Worm (Caenorhabditis elegans) whole organism, midembryonic: ENCODE measurements around the gene K08H2.4.

Source experiments
- T22C8.4 ChIP-seq: fragments of 200-800 bp; sonication (Bioruptor generic); IDR thresholded peaks from 2 replicates; pipeline ENCODE4 v1.3.6; 2022; ENCODE audit warnings: missing genetic modification characterization, missing compliant biosample characterization
- cog-1 ChIP-seq: sonication (generic microtip); optimal IDR thresholded peaks from 2 replicates; lab custom pipeline; 2016; ENCODE audit warnings: missing genetic modification characterization, missing compliant biosample characterization
- flt-1 ChIP-seq: fragments of 200-800 bp; sonication (Bioruptor generic); IDR thresholded peaks from 2 replicates; pipeline ENCODE4 v1.3.6; 2022; ENCODE audit warnings: missing genetic modification characterization, missing compliant biosample characterization
- klf-2 ChIP-seq: fragments of 200-800 bp; sonication (Bioruptor generic); conservative IDR thresholded peaks from 2 replicates; pipeline ENCODE4 v1.3.6; 2022; ENCODE audit warnings: missing genetic modification reagents, missing genetic modification characterization, missing compliant biosample characterization
- med-1 ChIP-seq: sonication (generic microtip); optimal IDR thresholded peaks from 2 replicates; lab custom pipeline; 2017; ENCODE audit warnings: missing genetic modification characterization, mild to moderate bottlenecking, missing compliant biosample characterization, antibody characterized with exemption, missing genetic modification reagents; ENCODE audit not compliant: insufficient read depth
- ref-1 ChIP-seq: fragments of 200-800 bp; sonication (Bioruptor generic); conservative IDR thresholded peaks from 2 replicates; pipeline ENCODE4 v1.3.6; 2022; ENCODE audit warnings: missing genetic modification reagents, missing genetic modification characterization, missing compliant biosample characterization
- tab-1 ChIP-seq: fragments of 200-800 bp; sonication (Bioruptor generic); IDR thresholded peaks from 2 replicates; pipeline ENCODE4 v1.3.6; 2022; ENCODE audit warnings: missing genetic modification characterization, missing compliant biosample characterization
- ztf-23 ChIP-seq: fragments of 200-800 bp; sonication (Bioruptor generic); IDR thresholded peaks from 2 replicates; pipeline ENCODE4 v1.3.6; 2022; ENCODE audit warnings: missing genetic modification reagents, missing genetic modification characterization, missing compliant biosample characterization
- ztf-29 ChIP-seq: fragments of 200-800 bp; sonication (Bioruptor generic); IDR thresholded peaks from 2 replicates; pipeline ENCODE4 v1.3.6; 2022; ENCODE audit warnings: missing genetic modification reagents, missing genetic modification characterization, missing compliant biosample characterization

The K08H2.4 gene

DNA sequence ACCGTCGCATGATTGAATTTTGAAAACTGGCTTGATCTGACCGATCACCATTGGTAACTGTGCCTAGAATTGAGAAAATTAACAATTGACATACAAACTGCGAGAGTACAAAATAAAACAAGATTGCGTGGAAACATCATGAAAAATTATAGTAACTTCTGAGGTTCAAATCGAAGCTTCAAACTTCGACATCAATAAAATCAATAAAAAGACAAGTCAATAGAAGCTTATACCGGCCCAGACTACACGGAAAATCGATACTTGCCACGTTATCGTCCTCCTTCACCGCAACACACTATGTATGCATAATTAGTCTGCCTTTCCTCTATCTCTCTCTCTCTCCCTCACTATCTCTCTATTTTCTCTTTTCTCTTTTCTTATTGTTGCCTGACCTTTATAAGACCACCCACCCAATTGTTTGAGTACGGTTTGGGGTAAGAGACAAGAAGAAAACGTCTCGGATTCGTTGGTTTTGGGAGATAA lies 11.6 kb upstream of the K08H2.4 start, which contains the start of gene skr-21:
Gene skr-21 (minus strand): TSS at position 51 of the 483 bp plus-strand sequence.
- TF ChIP-seq flt-1: no peak; the same call in 1 of the 2 replicates
- TF ChIP-seq ztf-29 (GFP tag; lab: Robert Waterston, UW): no peak
- TF ChIP-seq ztf-23 (GFP tag; lab: Robert Waterston, UW): no peak
- no peak for TF ChIP-seq tab-1
- peak; percentile 87 for TF ChIP-seq T22C8.4 (GFP tag; lab: Robert Waterston, UW)
- TF ChIP-seq cog-1: peak; percentile 35
- TF ChIP-seq ref-1: no peak

DNA sequence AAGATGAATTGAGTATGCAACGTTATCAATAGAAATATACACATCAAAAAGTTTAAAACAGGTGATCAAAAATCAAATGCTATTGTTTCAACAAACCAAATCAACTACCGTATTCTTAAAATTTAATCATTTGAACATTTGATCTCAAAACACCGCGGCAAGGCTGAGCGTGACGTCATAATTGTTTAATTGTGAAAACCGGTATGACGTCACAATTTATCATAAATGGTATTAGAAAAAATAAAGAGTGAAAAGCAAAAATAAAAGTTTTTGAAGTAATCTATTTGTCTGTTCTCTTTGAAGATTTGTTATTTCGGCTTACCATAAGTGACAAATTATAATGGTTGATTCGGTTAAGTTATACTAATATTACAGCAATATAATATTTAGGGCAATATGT lies 10.5 kb upstream of the K08H2.4 start:
- TF ChIP-seq ref-1 (no peak), flt-1 (no peak), T22C8.4 (GFP tag; lab: Robert Waterston, UW) (no peak), ztf-29 (GFP tag; lab: Robert Waterston, UW) (no peak), ztf-23 (GFP tag; lab: Robert Waterston, UW) (no peak), tab-1 (no peak), med-1 (GFP tag; lab: Kevin White, UChicago) (no peak)

DNA sequence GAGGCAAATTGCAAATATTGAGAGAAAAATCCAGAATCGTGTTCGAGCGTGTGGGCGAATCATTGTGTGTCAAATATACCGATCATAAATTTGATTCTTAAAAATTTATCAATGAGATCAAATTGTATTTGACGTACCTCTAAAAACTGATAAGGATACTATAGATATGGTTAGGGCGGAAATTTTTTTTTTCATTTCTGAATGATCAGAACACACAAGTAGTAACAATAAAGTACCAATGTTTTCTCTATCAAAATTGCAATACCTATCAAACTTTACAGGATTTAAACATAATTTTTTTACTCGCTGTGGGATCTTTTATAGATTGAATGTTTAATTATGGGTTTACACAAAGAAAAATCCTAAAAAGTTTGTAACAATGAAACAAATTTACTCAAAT lies 6.0 kb upstream of the K08H2.4 start, which contains the start of gene bgnt-1.5:
Gene bgnt-1.5 (minus strand): TSS at position 101 of the 400 bp plus-strand sequence.
- TF ChIP-seq T22C8.4 (GFP tag; lab: Robert Waterston, UW) (no peak), ztf-29 (GFP tag; lab: Robert Waterston, UW) (no peak), med-1 (GFP tag; lab: Kevin White, UChicago) (no peak), klf-2 (no peak), ztf-23 (GFP tag; lab: Robert Waterston, UW) (no peak), ref-1 (no peak), flt-1 (no peak), tab-1 (no peak), cog-1 (no peak)

DNA sequence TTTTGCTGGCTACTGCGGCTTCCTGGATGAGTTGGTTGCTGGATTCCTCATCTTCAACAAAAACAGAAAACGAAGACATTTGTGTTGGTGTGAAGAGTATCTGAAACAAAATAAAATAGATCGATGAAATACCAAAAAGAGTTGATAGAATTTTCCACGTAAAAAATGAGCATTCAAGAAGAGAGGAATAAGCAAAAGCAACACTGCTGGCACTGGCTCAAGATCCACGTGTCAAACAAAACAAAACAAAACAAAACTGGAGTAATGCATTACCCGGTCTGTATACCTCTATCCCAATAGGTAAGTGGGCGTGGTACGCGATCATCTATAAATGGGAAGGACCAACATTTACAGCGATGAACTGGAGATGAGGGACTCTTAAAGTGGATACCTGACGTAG lies 3.4 kb upstream of the K08H2.4 start, which contains the start of gene K08H2.2:
Gene K08H2.2 (minus strand): TSS at position 101 of the 400 bp plus-strand sequence.
- no peak for TF ChIP-seq cog-1
- TF ChIP-seq T22C8.4 (GFP tag; lab: Robert Waterston, UW): no peak
- no peak for TF ChIP-seq ztf-29 (GFP tag; lab: Robert Waterston, UW)
- no peak for TF ChIP-seq ztf-23 (GFP tag; lab: Robert Waterston, UW)

DNA sequence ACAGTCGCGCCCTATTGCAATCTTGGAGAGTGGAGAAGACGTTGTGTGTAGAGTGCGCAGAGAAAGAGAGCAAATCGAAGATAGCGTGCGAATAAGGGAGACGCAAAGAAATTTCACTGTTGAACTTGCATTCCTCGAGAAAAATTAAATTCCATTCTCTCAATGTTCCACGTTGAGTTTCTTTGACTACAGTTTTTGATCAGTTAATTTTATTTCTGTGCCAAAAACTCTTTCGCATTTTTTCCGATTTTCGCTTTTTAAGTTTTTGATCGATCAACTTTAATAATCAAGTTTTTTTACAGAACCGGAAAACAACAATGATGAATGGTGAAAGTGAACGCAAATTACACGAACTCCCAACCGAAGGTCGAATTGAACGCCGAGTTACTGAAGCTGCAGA lies 1.2 kb upstream of the K08H2.4 start, which contains the start of gene K08H2.3:
Gene K08H2.3 (plus strand): TSS at position 301 of the 400 bp plus-strand sequence.
- no peak for TF ChIP-seq cog-1
- TF ChIP-seq flt-1: no peak
- TF ChIP-seq klf-2: no peak
- TF ChIP-seq ref-1: no peak
- TF ChIP-seq tab-1: no peak
- no peak for TF ChIP-seq med-1 (GFP tag; lab: Kevin White, UChicago)
- no peak for TF ChIP-seq ztf-29 (GFP tag; lab: Robert Waterston, UW)
- no peak for TF ChIP-seq ztf-23 (GFP tag; lab: Robert Waterston, UW)
- TF ChIP-seq T22C8.4 (GFP tag; lab: Robert Waterston, UW): no peak

DNA sequence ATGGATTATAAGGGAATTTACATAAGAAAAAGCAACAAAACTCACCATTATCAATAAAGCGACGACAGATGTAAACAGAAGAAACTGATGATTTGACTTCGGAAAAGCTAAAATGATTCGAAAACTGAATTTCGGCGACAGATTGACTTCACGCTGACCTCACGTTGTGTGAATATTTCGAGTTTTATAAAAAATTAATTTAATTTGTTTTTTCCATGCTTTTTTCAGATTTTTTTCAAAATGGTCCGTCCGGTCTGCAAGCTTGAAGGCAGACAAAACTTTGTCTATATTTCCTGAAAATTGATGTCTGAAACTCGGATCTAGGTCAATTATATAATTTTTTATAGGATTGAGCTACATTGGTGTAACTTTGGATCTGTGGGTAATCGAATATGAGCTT lies 3.9 kb downstream of the K08H2.4 start, which contains the start of gene K08H2.5:
Gene K08H2.5 (minus strand): TSS at position 101 of the 400 bp plus-strand sequence.
- TF ChIP-seq med-1 (GFP tag; lab: Kevin White, UChicago): no peak
- no peak for TF ChIP-seq ref-1
- no peak for TF ChIP-seq T22C8.4 (GFP tag; lab: Robert Waterston, UW)
- no peak for TF ChIP-seq tab-1
- no peak for TF ChIP-seq ztf-29 (GFP tag; lab: Robert Waterston, UW)
- no peak for TF ChIP-seq klf-2
- TF ChIP-seq flt-1: no peak
- TF ChIP-seq ztf-23 (GFP tag; lab: Robert Waterston, UW): no peak
- TF ChIP-seq cog-1: no peak

DNA sequence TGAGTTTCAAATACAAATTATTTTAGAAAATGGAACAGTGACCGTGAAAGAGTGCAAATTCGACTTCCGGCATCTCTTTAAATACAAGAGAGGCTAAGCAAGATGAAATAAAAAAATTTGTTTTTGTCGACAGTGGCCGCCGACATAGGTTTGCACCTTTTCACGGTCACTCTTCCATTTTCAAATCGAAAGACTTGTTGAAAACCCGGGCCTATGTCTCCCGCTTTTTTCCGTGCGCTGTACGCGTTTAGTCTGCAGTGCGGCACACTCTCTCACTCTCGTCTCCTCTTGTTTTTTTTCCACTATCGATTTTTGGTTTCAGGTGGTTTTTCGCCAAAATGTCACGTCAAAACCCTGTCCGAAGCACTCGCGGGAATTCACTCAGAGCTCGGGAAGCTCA lies 6.8 kb downstream of the K08H2.4 start, which contains the start of gene hpl-1:
Gene hpl-1 (plus strand): TSS at position 301 of the 400 bp plus-strand sequence.
- TF ChIP-seq tab-1 (no peak), klf-2 (no peak), flt-1 (no peak), ztf-29 (GFP tag; lab: Robert Waterston, UW) (no peak), cog-1 (no peak), ref-1 (no peak), T22C8.4 (GFP tag; lab: Robert Waterston, UW) (no peak), med-1 (GFP tag; lab: Kevin White, UChicago) (no peak), ztf-23 (GFP tag; lab: Robert Waterston, UW) (no peak)

DNA sequence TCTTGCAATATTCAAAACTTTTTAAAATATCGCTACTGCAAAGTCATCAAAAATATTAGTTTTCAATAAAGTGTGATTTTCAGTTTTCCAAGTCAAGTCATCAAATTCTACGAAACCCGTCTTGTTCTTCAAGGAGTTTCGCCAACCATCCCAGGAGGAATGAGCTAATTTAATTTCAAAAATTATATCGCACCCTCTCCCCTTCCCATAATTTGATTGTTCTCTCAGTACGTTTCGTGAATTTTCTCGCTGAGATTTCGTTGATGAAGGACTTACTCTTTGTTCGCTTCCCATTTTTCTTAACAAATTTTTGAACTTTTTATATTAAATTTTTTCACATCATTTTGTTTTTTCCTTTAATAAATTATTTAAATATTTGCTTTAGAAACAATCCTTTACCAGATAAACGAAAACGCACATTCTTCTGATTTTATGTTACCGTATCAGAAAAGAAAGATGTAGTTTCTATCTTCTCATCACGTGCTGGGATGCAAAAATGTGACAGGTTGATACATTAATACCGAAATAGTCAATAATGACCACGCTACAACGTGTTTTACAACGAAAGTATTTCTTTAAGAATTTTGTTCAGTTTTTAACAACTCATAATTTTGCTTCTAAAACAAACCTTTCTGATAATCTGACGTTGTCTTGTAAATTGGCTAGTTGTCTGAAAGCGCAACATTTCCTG lies 8.5 kb downstream of the K08H2.4 start:
- TF ChIP-seq med-1 (GFP tag; lab: Kevin White, UChicago) (no peak), ref-1 (no peak)

DNA sequence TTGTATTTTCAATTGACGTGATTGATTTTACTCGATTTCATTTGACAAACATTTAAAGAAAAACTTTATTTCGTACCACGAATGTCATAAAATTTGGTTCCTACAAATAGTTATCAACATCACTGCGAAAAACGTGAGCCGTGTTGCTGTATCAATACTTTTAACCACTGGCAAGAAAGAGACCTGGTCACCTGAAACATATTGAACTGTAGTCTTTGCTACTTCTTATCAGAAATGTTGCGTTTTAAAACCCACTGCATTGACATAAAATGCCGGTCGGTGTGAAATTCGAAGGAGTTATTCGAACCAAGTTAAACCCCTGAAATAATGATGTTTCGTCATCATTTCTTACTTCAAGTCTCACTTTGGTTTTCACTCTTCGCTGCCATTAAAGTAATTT lies 9.3 kb downstream of the K08H2.4 start:
- TF ChIP-seq cog-1: no peak
- TF ChIP-seq med-1 (GFP tag; lab: Kevin White, UChicago): no peak
- TF ChIP-seq T22C8.4 (GFP tag; lab: Robert Waterston, UW): no peak
- no peak for TF ChIP-seq tab-1
- no peak for TF ChIP-seq klf-2
- TF ChIP-seq ref-1: no peak
- no peak for TF ChIP-seq flt-1
- no peak for TF ChIP-seq ztf-23 (GFP tag; lab: Robert Waterston, UW)
- TF ChIP-seq ztf-29 (GFP tag; lab: Robert Waterston, UW): no peak

DNA sequence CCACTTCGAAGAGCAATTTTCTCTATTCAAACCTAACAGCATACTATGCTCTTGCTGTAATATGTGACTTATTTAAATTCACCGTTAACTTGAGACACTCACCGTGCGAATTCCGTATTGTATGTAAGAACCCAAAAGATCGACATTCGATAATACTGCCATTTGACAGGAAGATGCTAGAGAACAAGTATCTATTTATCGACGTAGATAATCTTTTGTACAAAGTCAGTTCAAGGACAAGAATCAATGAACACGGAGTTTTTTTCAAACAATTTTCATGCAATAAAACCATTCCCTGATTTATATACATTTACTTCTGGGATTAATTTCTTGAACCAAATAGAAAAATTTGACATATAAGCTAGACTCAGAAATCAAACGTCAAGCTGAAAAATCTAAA lies 10.0 kb downstream of the K08H2.4 start, which contains the start of gene K08H2.7:
Gene K08H2.7 (minus strand): TSS at position 173 of the 400 bp plus-strand sequence.
- TF ChIP-seq flt-1 (no peak), cog-1 (no peak), ztf-23 (GFP tag; lab: Robert Waterston, UW) (no peak), ztf-29 (GFP tag; lab: Robert Waterston, UW) (no peak), klf-2 (no peak), tab-1 (no peak), ref-1 (no peak), med-1 (GFP tag; lab: Kevin White, UChicago) (no peak), T22C8.4 (GFP tag; lab: Robert Waterston, UW) (no peak)
